Fruit fly (Drosophila melanogaster) Kc167 (cell line): Measurements from ENCODE around the gene Doc1.

Source experiments
- Myc ChIP-seq: fragments of >200 bp; optimal IDR thresholded peaks from 2 replicates; lab custom pipeline; 2017; ENCODE audit warnings: missing external identifiers
- Sin3A ChIP-seq: fragments of >200 bp; optimal IDR thresholded peaks from 2 replicates; lab custom pipeline; 2018; ENCODE audit warnings: missing external identifiers
- h ChIP-seq: fragments of >200 bp; optimal IDR thresholded peaks from 3 replicates; lab custom pipeline; 2018; ENCODE audit warnings: missing external identifiers
- ttk ChIP-seq: sonication (Bioruptor generic); optimal IDR thresholded peaks from 2 replicates; lab custom pipeline; 2017; ENCODE audit warnings: missing external identifiers

dm6 chr3L:9064976-9065761 is 24.0 kb downstream of the Doc1 start:
- no peak for TF ChIP-seq Sin3A
- no peak for TF ChIP-seq ttk (lab: Kevin White, UChicago)
- TF ChIP-seq Myc (lab: Kevin White, UChicago), result no peak
- TF ChIP-seq h (lab: Kevin White, UChicago), result no peak
